Worm (Caenorhabditis elegans) whole organism, L4 larva: ENCODE results near the gene D1046.18.

Experiments
- F37D6.2 ChIP-seq: sonication (generic microtip); optimal IDR thresholded peaks from 2 replicates; lab custom pipeline; 2016; ENCODE audit warnings: mild to moderate bottlenecking, missing genetic modification characterization, missing compliant biosample characterization
- ama-1 ChIP-seq: fragments of 150-350 bp; optimal IDR thresholded peaks from 2 replicates; lab custom pipeline; 2014; ENCODE audit warnings: inconsistent platforms, mixed read lengths
- lsy-2 ChIP-seq, 2 experiments: fragments of 150-350 bp in 1 of 2; sonication (generic microtip) in 1 of 2; optimal IDR thresholded peaks; 2 replicates each; lab custom pipeline; 2014 to 2017; ENCODE audit warnings: missing biosample characterization in 2 of 2, missing genetic modification characterization in 2 of 2
- nhr-237 ChIP-seq: sonication (generic microtip); optimal IDR thresholded peaks from 2 replicates; lab custom pipeline; 2017; ENCODE audit warnings: missing biosample characterization, missing genetic modification characterization
- zag-1 ChIP-seq: fragments of 150-350 bp; optimal IDR thresholded peaks from 2 replicates; lab custom pipeline; 2014; ENCODE audit warnings: missing biosample characterization, missing genetic modification characterization

- TF ChIP-seq lsy-2 (tag; optimal IDR thresholded peaks at IDR 0.05; lab: Kevin White, UChicago) (no peak), ama-1 (lab: Kevin White, UChicago) (no peak), nhr-237 (no peak), F37D6.2 (tag; lab: Kevin White, UChicago) (no peak), zag-1 (no peak)
These were observed 24.1 kb downstream of the D1046.18 start for ce11 chrIV:8954126-8954525.
